Worm (Caenorhabditis elegans) whole organism, L4 larva: ENCODE results near the gene lgc-54.

Source experiments
- F10B5.3 ChIP-seq: sonication (generic microtip); optimal IDR thresholded peaks from 2 replicates; lab custom pipeline; 2016; ENCODE audit warnings: mild to moderate bottlenecking, missing genetic modification characterization, missing compliant biosample characterization
- F44E2.7 ChIP-seq: fragments of 200-800 bp; sonication (Bioruptor generic); IDR thresholded peaks from 2 replicates; pipeline ENCODE4 v2.1.2; 2022; ENCODE audit warnings: missing genetic modification characterization, missing compliant biosample characterization
- R02D3.7 ChIP-seq: fragments of 150-350 bp; sonication (generic microtip); optimal IDR thresholded peaks from 3 replicates; lab custom pipeline; 2014; ENCODE audit warnings: missing biosample characterization, missing genetic modification characterization
- T20F7.1 ChIP-seq: fragments of 200-800 bp; sonication (Bioruptor generic); optimal IDR thresholded peaks from 2 replicates; lab custom pipeline; 2018; ENCODE audit warnings: mild to moderate bottlenecking, missing genetic modification characterization, missing compliant biosample characterization
- Y105C5A.15 ChIP-seq: fragments of 200-800 bp; sonication (Bioruptor generic); IDR thresholded peaks from 2 replicates; pipeline ENCODE4 v1.3.6; 2022; ENCODE audit warnings: missing genetic modification characterization, missing compliant biosample characterization
- Y48G9A.11 ChIP-seq: fragments of 200-800 bp; sonication (Bioruptor generic); IDR thresholded peaks from 2 replicates; pipeline ENCODE4 v1.3.6; 2022; ENCODE audit warnings: missing genetic modification reagents, missing genetic modification characterization, missing compliant biosample characterization
- attf-4 ChIP-seq: sonication (generic microtip); optimal IDR thresholded peaks from 3 replicates; lab custom pipeline; 2017; ENCODE audit warnings: missing biosample characterization, missing genetic modification characterization
- ceh-20 ChIP-seq: fragments of 200-800 bp; sonication (Bioruptor generic); IDR thresholded peaks from 2 replicates; pipeline ENCODE4 v1.3.6; 2022; ENCODE audit warnings: missing genetic modification reagents, missing genetic modification characterization, missing compliant biosample characterization
- ceh-28 ChIP-seq: fragments of 150-350 bp; optimal IDR thresholded peaks from 2 replicates; lab custom pipeline; 2014; ENCODE audit warnings: missing biosample characterization, missing genetic modification reagents, missing genetic modification characterization
- ceh-44 ChIP-seq: fragments of 200-800 bp; sonication (Bioruptor generic); IDR thresholded peaks from 2 replicates; pipeline ENCODE4 v1.3.6; 2022; ENCODE audit warnings: missing genetic modification reagents, missing genetic modification characterization, missing compliant biosample characterization
- ces-1 ChIP-seq: fragments of 150-350 bp; sonication (generic microtip); optimal IDR thresholded peaks from 4 replicates; lab custom pipeline; 2014; ENCODE audit warnings: missing biosample characterization, missing genetic modification reagents, missing genetic modification characterization
- daf-16 ChIP-seq, 3 experiments: sonication (generic microtip); optimal IDR thresholded peaks; 2 replicates each; lab custom pipeline; 2016 to 2017; ENCODE audit warnings: missing genetic modification characterization in 3 of 3, missing genetic modification reagents in 3 of 3, mild to moderate bottlenecking in 2 of 3, missing compliant biosample characterization in 2 of 3, missing biosample characterization in 1 of 3, moderate library complexity in 1 of 3
- daf-8 ChIP-seq: fragments of 200-800 bp; sonication (Bioruptor generic); IDR thresholded peaks from 2 replicates; pipeline ENCODE4 v1.3.6; 2022; ENCODE audit warnings: missing genetic modification characterization, missing compliant biosample characterization
- dmd-6 ChIP-seq: fragments of 200-800 bp; sonication (Bioruptor generic); IDR thresholded peaks from 2 replicates; pipeline ENCODE4 v1.3.6; 2022; ENCODE audit warnings: missing genetic modification reagents, missing genetic modification characterization, missing compliant biosample characterization
- dmd-8 ChIP-seq: fragments of 200-800 bp; sonication (Bioruptor generic); IDR thresholded peaks from 2 replicates; pipeline ENCODE4 v1.3.6; 2022; ENCODE audit warnings: missing genetic modification characterization, missing compliant biosample characterization
- dpl-1 ChIP-seq: fragments of 150-350 bp; optimal IDR thresholded peaks from 2 replicates; lab custom pipeline; 2014; ENCODE audit warnings: missing biosample characterization, missing genetic modification reagents, missing genetic modification characterization
- dve-1 ChIP-seq: sonication (generic microtip); optimal IDR thresholded peaks from 2 replicates; lab custom pipeline; 2017; ENCODE audit warnings: antibody characterized with exemption, mild to moderate bottlenecking, missing genetic modification characterization, missing compliant biosample characterization; ENCODE audit not compliant: insufficient read depth
- egl-27 ChIP-seq: sonication (generic microtip); optimal IDR thresholded peaks from 3 replicates; lab custom pipeline; 2017; ENCODE audit warnings: missing biosample characterization, missing genetic modification reagents, missing genetic modification characterization
- jun-1 ChIP-seq: fragments of 150-350 bp; optimal IDR thresholded peaks from 2 replicates; lab custom pipeline; 2014; ENCODE audit warnings: missing biosample characterization, missing genetic modification reagents, missing genetic modification characterization
- madf-5 ChIP-seq, 2 experiments: fragments of 200-800 bp; sonication (Bioruptor generic); IDR thresholded peaks; 2 replicates each; pipeline ENCODE4 v1.3.6; 2022; ENCODE audit warnings: missing compliant biosample characterization in 2 of 2, missing genetic modification characterization in 2 of 2
- mdl-1 ChIP-seq, 2 experiments: fragments of 150-350 bp in 1 of 2; sonication (generic microtip) in 1 of 2; optimal IDR thresholded peaks; 2 replicates each; lab custom pipeline; 2014 to 2017; ENCODE audit warnings: missing biosample characterization in 2 of 2, missing genetic modification characterization in 2 of 2
- mes-2 ChIP-seq: sonication (generic microtip); optimal IDR thresholded peaks from 2 replicates; lab custom pipeline; 2016; ENCODE audit warnings: missing genotype, mild to moderate bottlenecking, missing genetic modification characterization, missing compliant biosample characterization; ENCODE audit not compliant: poor library complexity, severe bottlenecking
- mxl-2 ChIP-seq: fragments of 200-800 bp; sonication (Bioruptor generic); conservative IDR thresholded peaks from 2 replicates; pipeline ENCODE4 v1.3.6; 2022; ENCODE audit warnings: missing genetic modification reagents, missing genetic modification characterization, missing compliant biosample characterization
- nhr-28 ChIP-seq: fragments of 150-350 bp; optimal IDR thresholded peaks from 2 replicates; lab custom pipeline; 2014; ENCODE audit warnings: missing biosample characterization, missing genetic modification characterization
- nhr-42 ChIP-seq: fragments of 200-800 bp; sonication (Bioruptor generic); IDR thresholded peaks from 2 replicates; pipeline ENCODE4 v1.3.6; 2022; ENCODE audit warnings: missing genetic modification characterization, missing compliant biosample characterization
- nhr-6 ChIP-seq: fragments of 150-350 bp; optimal IDR thresholded peaks from 2 replicates; lab custom pipeline; 2014; ENCODE audit warnings: missing biosample characterization, missing genetic modification characterization
- nhr-76 ChIP-seq: fragments of 150-350 bp; optimal IDR thresholded peaks from 2 replicates; lab custom pipeline; 2014; ENCODE audit warnings: missing biosample characterization, missing genetic modification characterization
- nhr-77 ChIP-seq: fragments of 150-350 bp; optimal IDR thresholded peaks from 2 replicates; lab custom pipeline; 2014; ENCODE audit warnings: missing biosample characterization, missing genetic modification characterization
- pqm-1 ChIP-seq: sonication (generic microtip); optimal IDR thresholded peaks from 2 replicates; lab custom pipeline; 2017; ENCODE audit warnings: missing biosample characterization, missing genetic modification characterization
- rbr-2 ChIP-seq: sonication (generic microtip); optimal IDR thresholded peaks from 2 replicates; lab custom pipeline; 2016; ENCODE audit warnings: missing genotype, missing genetic modification characterization, missing compliant biosample characterization
- saeg-2 ChIP-seq: fragments of 200-800 bp; sonication (Bioruptor generic); IDR thresholded peaks from 2 replicates; pipeline ENCODE4 v1.3.6; 2022; ENCODE audit warnings: missing genetic modification reagents, missing genetic modification characterization, missing compliant biosample characterization
- set-16 ChIP-seq: fragments of 200-800 bp; sonication (Bioruptor generic); IDR thresholded peaks from 2 replicates; pipeline ENCODE4 v1.3.6; 2022; ENCODE audit warnings: missing genetic modification reagents, missing genetic modification characterization, missing compliant biosample characterization
- snpc-1.2 ChIP-seq: fragments of 200-800 bp; sonication (Bioruptor generic); IDR thresholded peaks from 2 replicates; pipeline ENCODE4 v1.3.6; 2022; ENCODE audit warnings: missing genetic modification reagents, missing genetic modification characterization, missing compliant biosample characterization
- vab-7 ChIP-seq: fragments of 200-800 bp; sonication (Bioruptor generic); IDR thresholded peaks from 2 replicates; pipeline ENCODE4 v1.3.6; 2022; ENCODE audit warnings: missing genetic modification reagents, missing genetic modification characterization, missing compliant biosample characterization
- zag-1 ChIP-seq: fragments of 150-350 bp; optimal IDR thresholded peaks from 2 replicates; lab custom pipeline; 2014; ENCODE audit warnings: missing biosample characterization, missing genetic modification characterization
- zfp-3 ChIP-seq: fragments of 200-800 bp; sonication (Bioruptor generic); conservative IDR thresholded peaks from 2 replicates; pipeline ENCODE4 v1.3.6; 2022; ENCODE audit warnings: missing genetic modification reagents, missing genetic modification characterization, missing compliant biosample characterization
- zip-2 ChIP-seq: fragments of 150-350 bp; optimal IDR thresholded peaks from 2 replicates; lab custom pipeline; 2014; ENCODE audit warnings: missing biosample characterization, missing genetic modification characterization
- ztf-7 ChIP-seq: fragments of 150-350 bp; optimal IDR thresholded peaks from 2 replicates; lab custom pipeline; 2014; ENCODE audit warnings: missing biosample characterization, missing genetic modification characterization

The lgc-54 gene

DNA sequence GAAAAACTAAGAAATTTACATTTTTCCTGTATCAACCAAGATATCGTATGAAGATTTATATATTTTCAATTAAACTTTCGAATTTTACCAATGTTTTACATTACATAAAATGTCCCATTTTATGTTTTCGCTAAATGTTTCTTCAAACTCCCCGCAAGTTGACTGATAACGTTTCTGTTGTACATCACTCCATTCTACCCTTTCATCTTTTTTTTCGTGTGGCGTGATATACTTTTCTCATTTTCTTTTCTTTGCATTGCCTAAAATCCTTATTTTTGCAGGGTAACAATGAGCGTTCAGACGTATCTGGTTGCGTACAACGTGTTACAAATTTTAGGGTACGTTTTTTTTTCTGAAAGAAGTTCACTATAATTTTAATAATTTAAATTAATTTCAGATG lies 7.4 kb downstream of the lgc-54 start, which contains the start of gene hpo-8:
Gene hpo-8 (plus strand): TSS at position 282 of the 400 bp plus-strand sequence.
- TF ChIP-seq dve-1: peak; percentile 0
- no peak for TF ChIP-seq zip-2 (tag; lab: Kevin White, UChicago)
- no peak for TF ChIP-seq ces-1 (GFP tag; lab: Kevin White, UChicago)
- no peak for TF ChIP-seq attf-4 (tag; lab: Kevin White, UChicago)
- TF ChIP-seq daf-8 (GFP tag; lab: Robert Waterston, UW): no peak
- TF ChIP-seq egl-27 (tag; lab: Kevin White, UChicago): no peak
- TF ChIP-seq ceh-28 (tag; lab: Kevin White, UChicago): no peak
- no peak for TF ChIP-seq nhr-42 (GFP tag; lab: Robert Waterston, UW)
- TF ChIP-seq R02D3.7 (tag; lab: Kevin White, UChicago): no peak
- no peak for TF ChIP-seq vab-7 (GFP tag; lab: Robert Waterston, UW)
- TF ChIP-seq nhr-28 (tag; lab: Kevin White, UChicago): peak; percentile 56
- TF ChIP-seq daf-16 (GFP tag; optimal IDR thresholded peaks at IDR 0.05; lab: Kevin White, UChicago): no peak
- TF ChIP-seq daf-16 (tag; optimal IDR thresholded peaks at IDR 0.05; lab: Kevin White, UChicago): peak; percentile 7
- TF ChIP-seq Y105C5A.15 (GFP tag; lab: Robert Waterston, UW): no peak
- no peak for TF ChIP-seq snpc-1.2 (GFP tag; lab: Robert Waterston, UW)
- peak; percentile 37 for TF ChIP-seq nhr-77 (tag; lab: Kevin White, UChicago)
- no peak for TF ChIP-seq nhr-76 (tag; lab: Kevin White, UChicago)
- TF ChIP-seq mdl-1 (tag; optimal IDR thresholded peaks at IDR 0.05; lab: Kevin White, UChicago): no peak
- peak; percentile 38 for TF ChIP-seq pqm-1 (tag; lab: Kevin White, UChicago)
- no peak; the same call in 1 of the 2 replicates for TF ChIP-seq dmd-6 (GFP tag; lab: Robert Waterston, UW)
- no peak for TF ChIP-seq nhr-6 (tag; lab: Kevin White, UChicago)
- TF ChIP-seq zfp-3 (GFP tag; lab: Robert Waterston, UW): no peak
- TF ChIP-seq F44E2.7 (GFP tag; lab: Robert Waterston, UW): no peak
- TF ChIP-seq mxl-2 (GFP tag; lab: Robert Waterston, UW): no peak
- no peak for TF ChIP-seq F10B5.3 (tag; lab: Kevin White, UChicago)
- TF ChIP-seq rbr-2 (tag; lab: Kevin White, UChicago): no peak

ce11 chrV:6838599-6838998 lies 7.8 kb downstream of the lgc-54 start, which contains the start of gene T15B7.15:
Gene T15B7.15, minus strand, starts transcription at chrV:6838665.
- no peak for TF ChIP-seq jun-1 (tag; lab: Kevin White, UChicago)
- TF ChIP-seq saeg-2: no peak
- peak; percentile 92 for TF ChIP-seq Y48G9A.11
- peak; percentile 85 for TF ChIP-seq R02D3.7 (tag; lab: Kevin White, UChicago)
- TF ChIP-seq dpl-1: peak; percentile 77
- no peak for TF ChIP-seq ztf-7 (tag; lab: Kevin White, UChicago)
- TF ChIP-seq T20F7.1 (GFP tag; lab: Kevin White, UChicago): peak; percentile 94
- peak; percentile 58 for TF ChIP-seq mes-2 (tag; lab: Kevin White, UChicago)
- TF ChIP-seq zag-1 (tag; lab: Kevin White, UChicago): no peak

ce11 chrV:6836036-6836435 lies 10.4 kb downstream of the lgc-54 start:
- TF ChIP-seq ztf-7 (tag; lab: Kevin White, UChicago): no peak
- TF ChIP-seq daf-8 (GFP tag; lab: Robert Waterston, UW): no peak
- TF ChIP-seq madf-5 (GFP tag; IDR thresholded peaks at IDR 0.05; lab: Robert Waterston, UW): no peak
- no peak for TF ChIP-seq dmd-8
- peak; percentile 95 for TF ChIP-seq set-16 (GFP tag; lab: Robert Waterston, UW)
- TF ChIP-seq ceh-20 (GFP tag; lab: Robert Waterston, UW): no peak
- TF ChIP-seq R02D3.7 (tag; lab: Kevin White, UChicago): no peak
- no peak for TF ChIP-seq nhr-28 (tag; lab: Kevin White, UChicago)
- TF ChIP-seq ceh-44 (GFP tag; lab: Robert Waterston, UW): no peak
